Worm (Caenorhabditis elegans): ENCODE results near the gene fbxc-15.
"Not testable (repeated sequence)": the region's sequence is repeated elsewhere in the genome, so short reads cannot be mapped to it uniquely, and the experiment has no call there.

The fbxc-15 gene

DNA sequence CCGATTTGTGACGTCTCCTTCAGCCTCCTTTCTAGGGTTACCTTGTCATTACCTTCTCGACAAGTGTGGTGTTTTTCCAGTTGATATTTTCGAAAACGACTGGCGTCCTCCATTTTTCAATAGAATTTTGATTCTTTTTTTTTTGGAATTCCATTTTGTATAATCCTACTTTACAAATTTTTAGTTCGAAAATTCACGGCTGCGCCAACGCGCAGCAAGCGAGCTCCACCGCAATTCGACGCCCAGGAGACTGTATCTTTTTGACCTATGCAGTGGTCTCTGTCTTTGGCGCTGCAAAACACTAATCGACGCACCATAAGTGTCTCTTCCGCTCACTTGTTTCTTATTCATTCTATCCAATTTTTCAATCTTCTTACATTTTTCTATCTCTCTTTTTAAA lies 12.1 kb downstream of the fbxc-15 start, which contains the start of gene fbxc-42:
Gene fbxc-42 (plus strand): TSS at position 301 of the 400 bp plus-strand sequence.
- TF ChIP-seq hlh-11 (tag; optimal IDR thresholded peaks at IDR 0.05), result no peak

DNA sequence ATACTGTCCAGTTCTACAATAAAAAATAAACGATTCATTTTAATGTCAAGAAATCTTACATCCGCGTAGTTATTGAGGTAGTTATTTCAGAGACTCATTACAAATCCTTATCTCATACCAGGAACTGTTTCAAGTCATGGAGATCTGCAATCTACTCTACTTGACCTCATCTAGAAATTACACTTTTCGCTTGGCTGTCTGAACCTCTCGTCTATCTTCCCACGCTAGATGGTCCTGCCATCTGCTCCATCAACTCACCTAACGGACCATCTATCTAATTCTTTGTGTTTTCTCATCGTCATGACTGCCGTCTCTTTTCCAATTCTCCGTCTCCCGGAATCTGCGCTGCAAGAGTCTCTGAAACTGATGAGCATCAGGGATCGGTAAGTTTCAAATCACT lies 15.0 kb downstream of the fbxc-15 start, which contains the start of gene F45D11.7:
Gene F45D11.7 (plus strand): TSS at position 301 of the 400 bp plus-strand sequence.
- not testable (repeated sequence) for TF ChIP-seq ceh-82 (tag; optimal IDR thresholded peaks at IDR 0.05); ceh-20 (GFP tag; IDR thresholded peaks at IDR 0.05); duxl-1 (tag; optimal IDR thresholded peaks at IDR 0.05; ENCODE audit: poor library complexity)

DNA sequence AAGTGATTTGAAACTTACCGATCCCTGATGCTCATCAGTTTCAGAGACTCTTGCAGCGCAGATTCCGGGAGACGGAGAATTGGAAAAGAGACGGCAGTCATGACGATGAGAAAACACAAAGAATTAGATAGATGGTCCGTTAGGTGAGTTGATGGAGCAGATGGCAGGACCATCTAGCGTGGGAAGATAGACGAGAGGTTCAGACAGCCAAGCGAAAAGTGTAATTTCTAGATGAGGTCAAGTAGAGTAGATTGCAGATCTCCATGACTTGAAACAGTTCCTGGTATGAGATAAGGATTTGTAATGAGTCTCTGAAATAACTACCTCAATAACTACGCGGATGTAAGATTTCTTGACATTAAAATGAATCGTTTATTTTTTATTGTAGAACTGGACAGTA lies 16.9 kb downstream of the fbxc-15 start, which contains the start of gene F45D11.11:
Gene F45D11.11 (minus strand): TSS at position 101 of the 400 bp plus-strand sequence.
- TF ChIP-seq nhr-76, rbr-2, R02D3.7 (tag; optimal IDR thresholded peaks at IDR 0.05): not testable (repeated sequence)

DNA sequence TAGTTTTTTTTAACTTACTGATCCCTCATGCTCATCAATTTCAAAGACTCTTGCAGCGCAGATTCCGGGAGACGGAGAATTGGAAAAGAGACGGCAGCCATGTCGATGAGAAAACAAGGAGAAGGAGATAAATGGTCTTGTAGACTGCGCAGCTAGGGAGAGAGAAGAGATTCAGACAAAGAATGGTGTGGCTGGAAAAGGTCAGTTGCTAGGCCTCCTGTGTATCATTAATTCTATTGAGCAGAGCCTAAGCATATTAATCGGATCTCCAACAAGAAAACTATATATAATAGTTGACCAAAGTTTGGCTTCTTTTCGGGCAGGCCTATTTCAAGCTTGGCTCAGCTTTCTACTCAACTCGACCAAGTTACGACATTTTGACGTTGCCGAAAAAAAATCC lies 20.3 kb downstream of the fbxc-15 start, which contains the start of gene fbxb-29:
Gene fbxb-29 (minus strand): TSS at position 101 of the 400 bp plus-strand sequence.
- no peak for TF ChIP-seq unc-62 (GFP tag; optimal IDR thresholded peaks at IDR 0.05 in 1 of 2)
- no peak for TF ChIP-seq unc-62 (tag; optimal IDR thresholded peaks at IDR 0.05)
- TF ChIP-seq nhr-41 (GFP tag; IDR thresholded peaks at IDR 0.05), result no peak
- no peak for TF ChIP-seq F49E8.2 (tag; optimal IDR thresholded peaks at IDR 0.05; ENCODE audit: borderline replicate concordance)
- TF ChIP-seq T20F7.1 (GFP tag; optimal IDR thresholded peaks at IDR 0.05), result no peak
- no peak for TF ChIP-seq ceh-20 (GFP tag; IDR thresholded peaks at IDR 0.05)
- TF ChIP-seq pqm-1 (tag; optimal IDR thresholded peaks at IDR 0.05), result no peak
- TF ChIP-seq lin-13 (GFP tag; optimal IDR thresholded peaks at IDR 0.05), result no peak
- no peak for TF ChIP-seq D1046.2 (GFP tag; IDR thresholded peaks at IDR 0.05)
- no peak for TF ChIP-seq mdt-29 (GFP tag; IDR thresholded peaks at IDR 0.05)
- no peak for TF ChIP-seq R02D3.7 (tag; optimal IDR thresholded peaks at IDR 0.05)
- no peak for TF ChIP-seq fkh-10 (GFP tag; optimal IDR thresholded peaks at IDR 0.05)
- no peak for TF ChIP-seq F10B5.3 (tag; optimal IDR thresholded peaks at IDR 0.05)
- no peak for TF ChIP-seq rbr-2 (tag; optimal IDR thresholded peaks at IDR 0.05)
- TF ChIP-seq Y75B8A.6 (GFP tag; IDR thresholded peaks at IDR 0.05), result no peak
- no peak for TF ChIP-seq lim-7 (GFP tag; IDR thresholded peaks at IDR 0.05)
- no peak for TF ChIP-seq mxl-3 (GFP tag; optimal IDR thresholded peaks at IDR 0.05)
- no peak for TF ChIP-seq dmd-9 (GFP tag; IDR thresholded peaks at IDR 0.05)
- TF ChIP-seq zfp-3 (GFP tag; conservative IDR thresholded peaks at IDR 0.05), result no peak
- no peak for TF ChIP-seq pha-4 (GFP tag; IDR thresholded peaks at IDR 0.05)
- TF ChIP-seq pha-4 (tag; optimal IDR thresholded peaks at IDR 0.05), result no peak
- TF ChIP-seq aha-1 (tag), result no peak

DNA sequence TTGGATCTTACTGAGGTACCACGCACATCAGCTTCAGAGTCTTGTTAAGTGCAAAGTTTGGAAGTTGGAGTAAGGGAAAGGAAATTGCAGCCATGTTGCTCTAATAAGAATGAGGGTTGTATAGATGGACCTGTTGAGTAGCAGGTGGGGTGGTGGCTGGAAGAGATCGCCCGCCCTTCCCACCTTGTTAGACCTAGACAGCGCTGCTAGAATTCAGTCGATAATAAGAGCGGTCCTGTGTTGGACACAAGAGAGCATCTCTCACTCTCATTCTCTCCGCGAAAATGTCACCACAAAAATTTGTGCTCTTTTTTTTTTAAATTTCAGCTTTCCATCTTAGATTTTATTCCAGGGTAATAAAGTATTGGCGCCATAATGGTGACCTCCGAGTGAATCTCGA lies 22.1 kb downstream of the fbxc-15 start, which contains the start of the genes fbxb-30 and F45D11.5:
Gene fbxb-30 (minus strand): TSS at position 101 of the 400 bp plus-strand sequence.
Gene F45D11.5 (plus strand): TSS at position 352 of the 400 bp plus-strand sequence.
- no peak for TF ChIP-seq zag-1 (tag; optimal IDR thresholded peaks at IDR 0.05)
- TF ChIP-seq spr-1 (tag; optimal IDR thresholded peaks at IDR 0.05), result no peak
- TF ChIP-seq T26A8.4 (GFP tag; IDR thresholded peaks at IDR 0.05), result no peak
- TF ChIP-seq Y75B8A.6 (GFP tag; IDR thresholded peaks at IDR 0.05), result no peak
- no peak for TF ChIP-seq madf-9 (GFP tag; conservative IDR thresholded peaks at IDR 0.05)
- no peak for TF ChIP-seq mes-2 (tag; optimal IDR thresholded peaks at IDR 0.05; ENCODE audit: poor library complexity, severe bottlenecking)
- TF ChIP-seq nhr-28 (tag; optimal IDR thresholded peaks at IDR 0.05), result no peak
- TF ChIP-seq egl-27 (tag; optimal IDR thresholded peaks at IDR 0.05), result no peak
- no peak for TF ChIP-seq daf-12 (tag; optimal IDR thresholded peaks at IDR 0.05)
- TF ChIP-seq dve-1 (tag; optimal IDR thresholded peaks at IDR 0.05; ENCODE audit: insufficient read depth), result no peak
- TF ChIP-seq zfp-2 (tag; optimal IDR thresholded peaks at IDR 0.05), result no peak
- no peak for TF ChIP-seq nhr-41 (GFP tag; IDR thresholded peaks at IDR 0.05)
- TF ChIP-seq pqm-1 (tag; optimal IDR thresholded peaks at IDR 0.05), result no peak
